Fruit fly (Drosophila melanogaster) whole organism, embryonic: ENCODE data around the gene CG5043.

ENCODE experiments used
- CG1024 ChIP-seq: fragments of 200-800 bp; sonication (Bioruptor generic); IDR thresholded peaks from 2 replicates; pipeline ENCODE4 v1.3.6; 2022; ENCODE audit warnings: missing biosample characterization, missing genetic modification characterization
- CG11247 ChIP-seq: fragments of 200-800 bp; sonication (Bioruptor generic); IDR thresholded peaks from 2 replicates; pipeline ENCODE4 v1.3.6; 2022; ENCODE audit warnings: missing biosample characterization, missing genetic modification characterization
- CG12155 ChIP-seq: fragments of 200-800 bp; sonication (Bioruptor generic); optimal IDR thresholded peaks from 3 replicates; lab custom pipeline; 2016; ENCODE audit warnings: missing biosample characterization, missing genetic modification characterization
- CG13287 ChIP-seq: fragments of 200-800 bp; sonication (Bioruptor generic); IDR thresholded peaks from 2 replicates; pipeline ENCODE4 v1.3.6; 2022; ENCODE audit warnings: missing biosample characterization, missing genetic modification characterization; ENCODE audit not compliant: partially characterized antibody
- CG13296 ChIP-seq: fragments of 200-800 bp; sonication (Bioruptor generic); optimal IDR thresholded peaks from 3 replicates; lab custom pipeline; 2018; ENCODE audit warnings: missing biosample characterization, mild to moderate bottlenecking, missing genetic modification characterization
- CG14050 ChIP-seq: fragments of 200-800 bp; sonication (Bioruptor generic); IDR thresholded peaks from 3 replicates; pipeline ENCODE4 v1.3.6; 2022; ENCODE audit warnings: missing biosample characterization, missing genetic modification characterization
- CG16813 ChIP-seq: fragments of 200-800 bp; sonication (Bioruptor generic); IDR thresholded peaks from 3 replicates; pipeline ENCODE4 v1.3.6; 2022; ENCODE audit warnings: missing biosample characterization, missing genetic modification characterization; ENCODE audit not compliant: partially characterized antibody
- CG1792 ChIP-seq: fragments of 200-800 bp; sonication (Bioruptor generic); optimal IDR thresholded peaks from 2 replicates; lab custom pipeline; 2016; ENCODE audit warnings: missing biosample characterization, missing genetic modification characterization
- CG2120 ChIP-seq: fragments of 200-800 bp; sonication (Bioruptor generic); optimal IDR thresholded peaks from 3 replicates; lab custom pipeline; 2016; ENCODE audit warnings: missing biosample characterization, missing genetic modification characterization
- CG2199 ChIP-seq: fragments of 200-800 bp; sonication (Bioruptor generic); IDR thresholded peaks from 3 replicates; pipeline ENCODE4 v1.3.6; 2022; ENCODE audit warnings: missing biosample characterization, missing genetic modification characterization
- CG2678 ChIP-seq: fragments of 200-800 bp; sonication (Bioruptor generic); optimal IDR thresholded peaks from 3 replicates; lab custom pipeline; 2019; ENCODE audit warnings: missing biosample characterization, mild to moderate bottlenecking, missing genetic modification characterization, moderate library complexity
- CG30431 ChIP-seq: fragments of 200-800 bp; sonication (Bioruptor generic); optimal IDR thresholded peaks from 2 replicates; lab custom pipeline; 2017; ENCODE audit warnings: missing biosample characterization, missing genetic modification characterization
- CG31388 ChIP-seq: fragments of 200-800 bp; sonication (Bioruptor generic); optimal IDR thresholded peaks from 2 replicates; lab custom pipeline; 2016; ENCODE audit warnings: missing biosample characterization, missing genetic modification characterization
- CG33557 ChIP-seq: fragments of 200-800 bp; sonication (Bioruptor generic); optimal IDR thresholded peaks from 2 replicates; lab custom pipeline; 2019; ENCODE audit warnings: missing biosample characterization, mild to moderate bottlenecking, missing genetic modification characterization, moderate library complexity
- CG4360 ChIP-seq: fragments of 200-800 bp; sonication (Bioruptor generic); IDR thresholded peaks from 2 replicates; pipeline ENCODE4 v1.3.6; 2022; ENCODE audit warnings: missing biosample characterization, missing genetic modification characterization
- CG43689 ChIP-seq: fragments of 200-800 bp; sonication (Bioruptor generic); IDR thresholded peaks from 2 replicates; pipeline ENCODE4 v1.3.6; 2022; ENCODE audit warnings: missing biosample characterization, missing genetic modification characterization
- CG4707 ChIP-seq: fragments of 200-800 bp; sonication (Bioruptor generic); optimal IDR thresholded peaks from 2 replicates; lab custom pipeline; 2018; ENCODE audit warnings: missing biosample characterization, mild to moderate bottlenecking, missing genetic modification characterization, moderate library complexity
- CG7556 ChIP-seq: fragments of 200-800 bp; sonication (Bioruptor generic); optimal IDR thresholded peaks from 2 replicates; lab custom pipeline; 2017; ENCODE audit warnings: missing biosample characterization, mild to moderate bottlenecking, missing genetic modification characterization
- CG7839 ChIP-seq: fragments of 200-800 bp; sonication (Bioruptor generic); optimal IDR thresholded peaks from 3 replicates; lab custom pipeline; 2018; ENCODE audit warnings: missing biosample characterization, mild to moderate bottlenecking, missing genetic modification characterization, moderate library complexity
- CkIIα-i1 ChIP-seq: fragments of 200-800 bp; sonication (Bioruptor generic); IDR thresholded peaks from 2 replicates; pipeline ENCODE4 v1.3.6; 2022; ENCODE audit warnings: missing biosample characterization, missing genetic modification characterization
- Eip74EF ChIP-seq, 2 experiments: fragments of 200-800 bp in 1 of 2; fragments of >200 bp in 1 of 2; sonication (Bioruptor generic) in 1 of 2; optimal IDR thresholded peaks; 2 replicates each; lab custom pipeline; 2017 to 2019; ENCODE audit warnings: missing biosample characterization in 2 of 2, missing genetic modification characterization in 2 of 2, mild to moderate bottlenecking in 1 of 2, moderate library complexity in 1 of 2
- Ets65A ChIP-seq: fragments of 200-800 bp; sonication (Bioruptor generic); peaks from one replicate; lab custom pipeline; 2016; ENCODE audit warnings: missing biosample characterization, missing genetic modification characterization
- HLHmδ ChIP-seq: fragments of 200-800 bp; sonication (Bioruptor generic); optimal IDR thresholded peaks from 2 replicates; lab custom pipeline; 2018; ENCODE audit warnings: missing biosample characterization, mild to moderate bottlenecking, missing genetic modification characterization, moderate library complexity
- Jarid2 ChIP-seq: fragments of 200-800 bp; sonication (Bioruptor generic); optimal IDR thresholded peaks from 3 replicates; lab custom pipeline; 2017; ENCODE audit warnings: mild to moderate bottlenecking, missing biosample characterization, missing genetic modification reagents, missing genetic modification characterization
- Nf-YA ChIP-seq: fragments of 200-800 bp; sonication (Bioruptor generic); IDR thresholded peaks from 2 replicates; pipeline ENCODE4 v1.3.6; 2022; ENCODE audit warnings: missing biosample characterization, missing genetic modification characterization
- Sox100B ChIP-seq: fragments of 200-800 bp; sonication (Bioruptor generic); optimal IDR thresholded peaks from 3 replicates; lab custom pipeline; 2018; ENCODE audit warnings: missing biosample characterization, mild to moderate bottlenecking, missing genetic modification characterization
- Sry-δ ChIP-seq: fragments of 200-800 bp; sonication (Bioruptor generic); optimal IDR thresholded peaks from 2 replicates; lab custom pipeline; 2016; ENCODE audit warnings: missing biosample characterization, missing genetic modification characterization
- Stat92E ChIP-seq, 3 experiments: fragments of >200 bp in 2 of 3; fragments of 200-800 bp in 1 of 3; sonication (Bioruptor generic) in 1 of 3; optimal IDR thresholded peaks; 2 replicates each; lab custom pipeline; 2017 to 2019; ENCODE audit warnings: missing biosample characterization in 3 of 3, missing genetic modification characterization in 3 of 3, mild to moderate bottlenecking in 1 of 3, moderate library complexity in 1 of 3
- amos ChIP-seq: fragments of 200-800 bp; sonication (Bioruptor generic); IDR thresholded peaks from 2 replicates; pipeline ENCODE4 v1.3.6; 2022; ENCODE audit warnings: missing biosample characterization, missing genetic modification characterization; ENCODE audit not compliant: partially characterized antibody
- bcd ChIP-seq: fragments of 200-800 bp; sonication (Bioruptor generic); optimal IDR thresholded peaks from 2 replicates; lab custom pipeline; 2017; ENCODE audit warnings: missing biosample characterization, mild to moderate bottlenecking, missing genetic modification characterization
- cad ChIP-seq: fragments of >200 bp; optimal IDR thresholded peaks from 2 replicates; lab custom pipeline; 2017; ENCODE audit warnings: missing biosample characterization, missing genetic modification characterization
- croc ChIP-seq: fragments of 200-800 bp; sonication (Bioruptor generic); conservative IDR thresholded peaks from 3 replicates; pipeline ENCODE4 v1.3.6; 2022; ENCODE audit warnings: missing biosample characterization, missing genetic modification characterization
- dimm ChIP-seq: fragments of 200-800 bp; sonication (Bioruptor generic); IDR thresholded peaks from 2 replicates; pipeline ENCODE4 v1.3.6; 2022; ENCODE audit warnings: missing biosample characterization, missing genetic modification characterization
- disco-r ChIP-seq: fragments of 200-800 bp; sonication (Bioruptor generic); optimal IDR thresholded peaks from 2 replicates; lab custom pipeline; 2016; ENCODE audit warnings: missing biosample characterization, missing genetic modification characterization
- en ChIP-seq: fragments of 200-800 bp; sonication (Bioruptor generic); optimal IDR thresholded peaks from 2 replicates; lab custom pipeline; 2016; ENCODE audit warnings: missing biosample characterization, missing genetic modification characterization
- fd102C ChIP-seq: fragments of 200-800 bp; sonication (Bioruptor generic); optimal IDR thresholded peaks from 2 replicates; lab custom pipeline; 2018; ENCODE audit warnings: missing biosample characterization, mild to moderate bottlenecking, missing genetic modification characterization, moderate library complexity
- fd3F ChIP-seq: fragments of 200-800 bp; sonication (Bioruptor generic); optimal IDR thresholded peaks from 2 replicates; lab custom pipeline; 2018; ENCODE audit warnings: missing biosample characterization, mild to moderate bottlenecking, missing genetic modification characterization, moderate library complexity
- gce ChIP-seq: fragments of 200-800 bp; sonication (Bioruptor generic); IDR thresholded peaks from 3 replicates; pipeline ENCODE4 v1.3.6; 2022; ENCODE audit warnings: missing biosample characterization, missing genetic modification characterization
- gsb-n ChIP-seq: fragments of 200-800 bp; sonication (Bioruptor generic); optimal IDR thresholded peaks from 3 replicates; lab custom pipeline; 2018; ENCODE audit warnings: missing biosample characterization, mild to moderate bottlenecking, missing genetic modification characterization
- lab ChIP-seq: fragments of 200-800 bp; sonication (Bioruptor generic); optimal IDR thresholded peaks from 3 replicates; lab custom pipeline; 2017; ENCODE audit warnings: missing biosample characterization, missing genetic modification characterization, mild to moderate bottlenecking, moderate library complexity, missing genetic modification reagents
- lmd ChIP-seq: fragments of 200-800 bp; sonication (Bioruptor generic); IDR thresholded peaks from 2 replicates; pipeline ENCODE4 v1.3.6; 2022; ENCODE audit warnings: missing biosample characterization, missing genetic modification characterization
- pan ChIP-seq, 4 experiments: fragments of >200 bp in 3 of 4; fragments of 200-800 bp in 1 of 4; sonication (Bioruptor generic) in 1 of 4; optimal IDR thresholded peaks in 3 of 4; IDR thresholded peaks in 1 of 4; 2 replicates each; pipeline versions ENCODE4 v1.3.6 to Lab custom; 2017 to 2022; ENCODE audit warnings: missing biosample characterization in 2 of 4, missing genetic modification characterization in 2 of 4, mixed read lengths in 1 of 4
- pfk ChIP-seq: fragments of 200-800 bp; sonication (Bioruptor generic); optimal IDR thresholded peaks from 2 replicates; lab custom pipeline; 2018; ENCODE audit warnings: missing biosample characterization, mild to moderate bottlenecking, missing genetic modification characterization, moderate library complexity
- run ChIP-seq: fragments of 200-800 bp; sonication (Bioruptor generic); optimal IDR thresholded peaks from 3 replicates; lab custom pipeline; 2018; ENCODE audit warnings: missing biosample characterization, mild to moderate bottlenecking, missing genetic modification characterization
- sisA ChIP-seq: fragments of 200-800 bp; sonication (Bioruptor generic); IDR thresholded peaks from 2 replicates; pipeline ENCODE4 v1.3.6; 2022; ENCODE audit warnings: missing biosample characterization, missing genetic modification characterization
- trh ChIP-seq: fragments of 200-800 bp; sonication (Bioruptor generic); optimal IDR thresholded peaks from 2 replicates; lab custom pipeline; 2016; ENCODE audit warnings: missing biosample characterization, missing genetic modification characterization
- vvl ChIP-seq: fragments of 200-800 bp; sonication (Bioruptor generic); IDR thresholded peaks from 2 replicates; pipeline ENCODE4 v1.3.6; 2022; ENCODE audit warnings: missing biosample characterization, missing genetic modification characterization
- zen ChIP-seq: fragments of 200-800 bp; sonication (Bioruptor generic); optimal IDR thresholded peaks from 3 replicates; lab custom pipeline; 2018; ENCODE audit warnings: missing biosample characterization, mild to moderate bottlenecking, missing genetic modification characterization, moderate library complexity

Gene CG5043

DNA sequence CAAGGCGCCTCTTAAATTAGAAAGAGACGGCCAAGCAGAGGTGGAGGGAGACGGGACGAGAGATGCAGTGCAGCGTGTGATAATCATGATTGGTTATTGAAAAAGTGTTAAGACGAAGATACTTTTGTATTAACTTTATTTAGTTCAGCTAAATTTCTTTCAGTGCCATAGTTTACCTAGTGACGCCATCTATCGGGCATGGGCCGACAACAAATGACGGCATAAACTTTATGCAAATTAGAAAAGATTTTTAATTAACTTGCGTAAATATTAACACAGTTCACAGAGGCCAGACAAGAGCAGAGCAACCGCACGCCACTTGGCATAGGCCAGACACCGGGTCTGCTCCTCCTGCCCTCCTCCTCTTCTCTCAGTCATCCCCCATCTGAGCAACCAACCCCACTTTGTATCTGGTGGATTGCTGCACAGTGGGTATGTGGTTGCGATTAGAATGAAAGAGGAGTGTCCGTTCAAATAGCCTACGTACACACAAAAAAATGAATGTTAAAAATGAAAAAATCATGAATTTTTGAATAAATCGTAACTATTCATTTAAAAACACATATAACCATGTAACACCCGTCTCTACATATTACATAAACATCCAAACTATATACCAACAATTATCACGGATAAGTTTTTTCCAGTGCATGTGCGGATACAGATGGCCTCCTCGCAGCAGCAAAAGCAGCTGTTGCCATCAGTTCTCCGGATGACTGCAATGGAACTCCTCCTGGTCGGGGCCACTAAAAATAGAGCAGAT, 32.4 kb downstream of the CG5043 start (continued):
- TF ChIP-seq CG2120 (GFP tag; lab: Kevin White, UChicago) (peak; percentile 79), CG1024 (GFP tag; lab: Robert Waterston, UW) (peak; percentile 75), dimm (GFP tag; lab: Robert Waterston, UW) (peak; percentile 62; the same call in 1 of the 2 replicates), Stat92E (GFP tag; optimal IDR thresholded peaks at IDR 0.05; lab: Kevin White, UChicago) (no peak), croc (GFP tag; lab: Robert Waterston, UW) (peak; percentile 83), cad (no peak), Ets65A (GFP tag; lab: Kevin White, UChicago) (peak; percentile 94), disco-r (GFP tag; lab: Kevin White, UChicago) (peak; percentile 44), CG31388 (GFP tag; lab: Kevin White, UChicago) (peak; percentile 55), fd102C (no peak), CG13287 (GFP tag; lab: Robert Waterston, UW) (no peak), Sry-δ (peak; percentile 47), CG7556 (peak; percentile 85), CG4707 (GFP tag; lab: Kevin White, UChicago) (peak; percentile 76), CG43689 (GFP tag; lab: Robert Waterston, UW) (no peak), amos (GFP tag; lab: Robert Waterston, UW) (no peak), Nf-YA (peak; percentile 80), zen (tag; lab: Kevin White, UChicago) (no peak), vvl (peak; percentile 90), CG1792 (GFP tag; lab: Kevin White, UChicago) (peak; percentile 83), Sox100B (GFP tag; lab: Kevin White, UChicago) (peak; percentile 79), CG4360 (peak; percentile 51; the same call in 1 of the 2 replicates), pfk (no peak), Eip74EF (GFP tag; optimal IDR thresholded peaks at IDR 0.05; lab: Kevin White, UChicago) (peak in 1 of 2 experiments; percentile 79), CkIIα-i1 (GFP tag; lab: Robert Waterston, UW) (no peak), en (GFP tag; lab: Kevin White, UChicago) (peak; percentile 69), sisA (GFP tag; lab: Robert Waterston, UW) (peak; percentile 80), CG33557 (GFP tag; lab: Kevin White, UChicago) (peak; percentile 60), CG13296 (GFP tag; lab: Kevin White, UChicago) (peak; percentile 59), HLHmδ (no peak), CG16813 (GFP tag; lab: Robert Waterston, UW) (no peak), CG2678 (tag; lab: Kevin White, UChicago) (peak; percentile 89), bcd (GFP tag; lab: Kevin White, UChicago) (peak; percentile 75), gsb-n (tag; lab: Kevin White, UChicago) (peak; percentile 86), run (peak; percentile 73), trh (GFP tag; lab: Kevin White, UChicago) (peak; percentile 60), pan (optimal IDR thresholded peaks at IDR 0.05; lab: Kevin White, UChicago) (no peak), pan (GFP tag; optimal IDR thresholded peaks at IDR 0.05 in 1 of 2, IDR thresholded peaks at IDR 0.05 in 1 of 2) (peak in 1 of 2 experiments; percentile 74), lab (GFP tag; lab: Kevin White, UChicago) (peak; percentile 87), CG7839 (tag; lab: Kevin White, UChicago) (peak; percentile 87), CG14050 (GFP tag; lab: Robert Waterston, UW) (peak; percentile 73), Jarid2 (GFP tag; lab: Kevin White, UChicago) (peak; percentile 57), lmd (GFP tag; lab: Robert Waterston, UW) (peak; percentile 76), CG30431 (GFP tag; lab: Kevin White, UChicago) (peak; percentile 71), gce (peak; percentile 68; the same call in 2 of the 3 replicates), fd3F (peak; percentile 55), CG2199 (0 out of 3 replicates have a peak, but pooled peaks have one; percentile 49), CG12155 (peak; percentile 73), CG11247 (GFP tag; lab: Robert Waterston, UW) (peak; percentile 47; the same call in 1 of the 2 replicates)
